Worm (Caenorhabditis elegans) whole organism, mixed stage, embryonic: ENCODE data around the gene K03H6.1.

Source experiments
- ceh-39 ChIP-seq: fragments of 150-350 bp; optimal IDR thresholded peaks from 2 replicates; lab custom pipeline; 2014; ENCODE audit warnings: missing biosample characterization, missing genetic modification characterization
- flh-1 ChIP-seq: fragments of 200-800 bp; sonication (Bioruptor generic); optimal IDR thresholded peaks from 2 replicates; lab custom pipeline; 2018; ENCODE audit warnings: mild to moderate bottlenecking, missing genetic modification characterization, moderate library complexity, missing compliant biosample characterization
- sptf-1 ChIP-seq: sonication (generic microtip); optimal IDR thresholded peaks from 2 replicates; lab custom pipeline; 2017; ENCODE audit warnings: mild to moderate bottlenecking, missing genetic modification characterization, moderate library complexity, missing compliant biosample characterization

DNA sequence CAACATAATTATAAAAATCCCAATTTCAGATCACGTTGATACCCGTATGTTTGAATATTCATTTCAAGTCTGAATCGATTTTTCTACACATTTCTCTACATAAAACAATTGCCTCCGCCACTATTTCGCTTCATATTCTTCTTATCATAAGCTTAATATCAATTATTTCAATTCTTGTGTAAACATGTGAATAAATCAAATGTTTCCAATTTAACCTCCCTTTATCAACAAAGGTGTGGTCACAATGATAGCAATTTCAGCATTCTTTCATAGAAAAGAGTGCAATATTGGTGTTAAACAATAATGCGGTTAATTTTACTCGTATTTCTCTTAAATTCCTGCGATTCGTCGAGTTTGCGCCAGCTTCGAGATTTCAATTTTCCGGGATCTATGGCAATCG lies 36.4 kb downstream of the K03H6.1 start, which contains the start of gene Y41D4B.17:
- TF ChIP-seq ceh-39 (tag; lab: Kevin White, UChicago) (no peak), flh-1 (no peak), sptf-1 (tag; lab: Kevin White, UChicago) (no peak)
